Worm (Caenorhabditis elegans): Measurements from ENCODE around the gene F48E8.4.

- TF ChIP-seq C17E4.6 (GFP tag; IDR thresholded peaks at IDR 0.05) (no peak), snpc-4 (GFP tag; optimal IDR thresholded peaks at IDR 0.05) (no peak), snpc-4 (tag; optimal IDR thresholded peaks at IDR 0.05) (no peak), K12H6.12 (tag; optimal IDR thresholded peaks at IDR 0.05) (no peak), snpc-1.3 (tag; optimal IDR thresholded peaks at IDR 0.05; ENCODE audit: insufficient read depth) (peak; percentile 35), lin-26 (GFP tag; IDR thresholded peaks at IDR 0.05) (no peak), unc-130 (GFP tag; optimal IDR thresholded peaks at IDR 0.05) (no peak), pha-4 (tag; optimal IDR thresholded peaks at IDR 0.05) (no peak), mes-4 (tag; optimal IDR thresholded peaks at IDR 0.05) (no peak), nhr-179 (tag; optimal IDR thresholded peaks at IDR 0.05) (no peak), F22D6.2 (tag; optimal IDR thresholded peaks at IDR 0.05) (no peak), tlf-1 (GFP tag; optimal IDR thresholded peaks at IDR 0.05) (no peak), bed-1 (GFP tag; IDR thresholded peaks at IDR 0.05) (no peak), attf-5 (GFP tag; optimal IDR thresholded peaks at IDR 0.05) (no peak)
Measured at ce11 chrIII:5503669-5504068, 50.3 kb downstream of the F48E8.4 start.
